Worm (Caenorhabditis elegans) whole organism, L3 larva: ENCODE results near the gene C48B4.9.

Source experiments
- ceh-82 ChIP-seq: fragments of 150-350 bp; optimal IDR thresholded peaks from 2 replicates; lab custom pipeline; 2014; ENCODE audit warnings: missing biosample characterization, missing genetic modification characterization
- egl-27 ChIP-seq: sonication (generic microtip); optimal IDR thresholded peaks from 4 replicates; lab custom pipeline; 2017; ENCODE audit warnings: missing biosample characterization, missing genetic modification reagents, missing genetic modification characterization
- nhr-11 ChIP-seq: fragments of 150-350 bp; optimal IDR thresholded peaks from 2 replicates; lab custom pipeline; 2014; ENCODE audit warnings: missing biosample characterization, missing genetic modification characterization
- nhr-237 ChIP-seq: fragments of 150-350 bp; optimal IDR thresholded peaks from 2 replicates; lab custom pipeline; 2014; ENCODE audit warnings: missing biosample characterization, missing genetic modification characterization
- nhr-76 ChIP-seq: fragments of 150-350 bp; sonication (generic microtip); optimal IDR thresholded peaks from 5 replicates; lab custom pipeline; 2014; ENCODE audit warnings: missing biosample characterization, missing genetic modification characterization
- nhr-77 ChIP-seq: fragments of 150-350 bp; optimal IDR thresholded peaks from 2 replicates; lab custom pipeline; 2014; ENCODE audit warnings: missing biosample characterization, missing genetic modification characterization
- unc-62 ChIP-seq: fragments of 150-350 bp; sonication (generic microtip); optimal IDR thresholded peaks from 4 replicates; lab custom pipeline; 2014; ENCODE audit warnings: missing biosample characterization, missing genetic modification reagents, missing genetic modification characterization
- ztf-11 ChIP-seq: fragments of 150-350 bp; optimal IDR thresholded peaks from 2 replicates; lab custom pipeline; 2014; ENCODE audit warnings: missing biosample characterization, missing genetic modification characterization

DNA sequence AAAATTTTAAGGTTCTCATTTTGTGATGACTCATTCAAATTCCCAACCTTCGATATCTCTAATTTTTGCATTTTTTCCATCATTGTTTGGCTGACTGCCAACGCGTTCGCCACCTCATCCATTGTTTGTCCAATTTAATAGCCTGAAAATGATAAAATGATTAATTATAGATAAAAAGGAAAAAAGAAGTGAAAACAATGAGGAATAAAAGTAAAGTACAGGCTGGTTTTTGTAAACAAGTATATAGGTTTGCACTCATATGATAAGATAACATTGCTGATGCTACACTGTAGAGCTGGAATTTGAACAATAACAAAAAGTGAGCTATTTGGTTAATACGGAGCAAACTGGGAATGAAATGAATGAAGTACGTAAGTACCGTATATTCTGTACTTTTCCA lies 19.1 kb upstream of the C48B4.9 start, which contains the start of gene C48B4.3:
- no peak for TF ChIP-seq nhr-76 (tag; lab: Kevin White, UChicago)
- TF ChIP-seq egl-27 (tag; lab: Kevin White, UChicago): no peak
- TF ChIP-seq ceh-82 (tag; lab: Kevin White, UChicago): no peak
- no peak for TF ChIP-seq nhr-77 (tag; lab: Kevin White, UChicago)
- no peak for TF ChIP-seq ztf-11 (tag; lab: Kevin White, UChicago)
- TF ChIP-seq unc-62 (GFP tag; lab: Kevin White, UChicago): no peak
- TF ChIP-seq nhr-237: no peak
- TF ChIP-seq nhr-11 (tag; lab: Kevin White, UChicago): no peak
